Worm (Caenorhabditis elegans) whole organism, midembryonic: ENCODE measurements around the gene F35C11.6.

ENCODE experiments used
- T22C8.4 ChIP-seq: fragments of 200-800 bp; sonication (Bioruptor generic); IDR thresholded peaks from 2 replicates; pipeline ENCODE4 v1.3.6; 2022; ENCODE audit warnings: missing genetic modification characterization, missing compliant biosample characterization
- klf-2 ChIP-seq: fragments of 200-800 bp; sonication (Bioruptor generic); conservative IDR thresholded peaks from 2 replicates; pipeline ENCODE4 v1.3.6; 2022; ENCODE audit warnings: missing genetic modification reagents, missing genetic modification characterization, missing compliant biosample characterization
- med-1 ChIP-seq: sonication (generic microtip); optimal IDR thresholded peaks from 2 replicates; lab custom pipeline; 2017; ENCODE audit warnings: missing genetic modification characterization, mild to moderate bottlenecking, missing compliant biosample characterization, antibody characterized with exemption, missing genetic modification reagents; ENCODE audit not compliant: insufficient read depth
- ref-1 ChIP-seq: fragments of 200-800 bp; sonication (Bioruptor generic); conservative IDR thresholded peaks from 2 replicates; pipeline ENCODE4 v1.3.6; 2022; ENCODE audit warnings: missing genetic modification reagents, missing genetic modification characterization, missing compliant biosample characterization
- tab-1 ChIP-seq: fragments of 200-800 bp; sonication (Bioruptor generic); IDR thresholded peaks from 2 replicates; pipeline ENCODE4 v1.3.6; 2022; ENCODE audit warnings: missing genetic modification characterization, missing compliant biosample characterization
- ztf-23 ChIP-seq: fragments of 200-800 bp; sonication (Bioruptor generic); IDR thresholded peaks from 2 replicates; pipeline ENCODE4 v1.3.6; 2022; ENCODE audit warnings: missing genetic modification reagents, missing genetic modification characterization, missing compliant biosample characterization
- ztf-29 ChIP-seq: fragments of 200-800 bp; sonication (Bioruptor generic); IDR thresholded peaks from 2 replicates; pipeline ENCODE4 v1.3.6; 2022; ENCODE audit warnings: missing genetic modification reagents, missing genetic modification characterization, missing compliant biosample characterization

DNA sequence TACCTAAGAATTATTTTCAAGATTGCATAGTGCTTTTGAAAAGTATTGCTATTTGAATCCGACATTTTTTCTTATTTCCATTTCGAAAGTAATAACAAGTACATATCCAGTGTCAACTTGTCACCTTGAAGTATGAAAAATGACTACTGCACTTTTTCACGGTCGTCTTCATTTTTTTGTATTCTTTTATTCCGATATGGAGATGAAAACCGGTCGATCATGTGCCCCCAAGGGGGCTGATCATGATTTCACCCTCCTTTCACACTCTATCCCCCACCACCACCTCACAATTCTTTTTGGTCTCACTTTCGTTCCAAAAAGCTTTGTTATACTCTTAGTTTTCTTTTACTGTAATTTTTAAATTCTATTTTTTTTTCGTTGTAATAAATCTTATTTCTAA is 33.0 kb downstream of the F35C11.6 start:
- TF ChIP-seq ztf-23 (GFP tag; lab: Robert Waterston, UW) (no peak), ref-1 (GFP tag; lab: Robert Waterston, UW) (no peak), ztf-29 (GFP tag; lab: Robert Waterston, UW) (no peak), tab-1 (GFP tag; lab: Robert Waterston, UW) (no peak), klf-2 (GFP tag; lab: Robert Waterston, UW) (no peak), T22C8.4 (no peak), med-1 (GFP tag; lab: Kevin White, UChicago) (no peak)
